Worm (Caenorhabditis elegans) whole organism, young adult: ENCODE results near the gene dmd-4.

Source experiments
- B0035.1 ChIP-seq: sonication (generic microtip); optimal IDR thresholded peaks from 2 replicates; lab custom pipeline; 2016; ENCODE audit warnings: missing genetic modification characterization, mild to moderate bottlenecking, missing compliant biosample characterization, missing genotype, missing genetic modification reagents
- D2030.7 ChIP-seq: fragments of 200-800 bp; sonication (Bioruptor generic); IDR thresholded peaks from 2 replicates; pipeline ENCODE4 v1.3.6; 2022; ENCODE audit warnings: missing genetic modification reagents, missing genetic modification characterization, missing compliant biosample characterization
- F22D6.2 ChIP-seq: sonication (generic microtip); optimal IDR thresholded peaks from 2 replicates; lab custom pipeline; 2016; ENCODE audit warnings: mild to moderate bottlenecking, missing genetic modification characterization, missing compliant biosample characterization
- F23B12.7 ChIP-seq: sonication (generic microtip); optimal IDR thresholded peaks from 2 replicates; lab custom pipeline; 2017; ENCODE audit warnings: missing genetic modification characterization, mild to moderate bottlenecking, missing compliant biosample characterization, antibody characterized with exemption, moderate library complexity; ENCODE audit not compliant: insufficient read depth
- F55B11.4 ChIP-seq: sonication (generic microtip); optimal IDR thresholded peaks from 2 replicates; lab custom pipeline; 2016; ENCODE audit warnings: missing compliant biosample characterization, missing genetic modification characterization, borderline replicate concordance; ENCODE audit not compliant: insufficient read depth
- K12H6.12 ChIP-seq: fragments of 200-800 bp; sonication (Bioruptor generic); optimal IDR thresholded peaks from 2 replicates; lab custom pipeline; 2018; ENCODE audit warnings: mild to moderate bottlenecking, missing genetic modification characterization, missing compliant biosample characterization
- T07F8.4 ChIP-seq: sonication (generic microtip); optimal IDR thresholded peaks from 2 replicates; lab custom pipeline; 2016; ENCODE audit warnings: mild to moderate bottlenecking, missing genetic modification characterization, moderate library complexity, missing compliant biosample characterization
- Y53G8AR.9 ChIP-seq: fragments of 200-800 bp; sonication (Bioruptor generic); conservative IDR thresholded peaks from 2 replicates; pipeline ENCODE4 v1.3.6; 2022; ENCODE audit warnings: missing genetic modification reagents, missing genetic modification characterization, missing compliant biosample characterization
- Y56A3A.18 ChIP-seq: fragments of 200-800 bp; sonication (Bioruptor generic); IDR thresholded peaks from 2 replicates; pipeline ENCODE4 v1.3.6; 2022; ENCODE audit warnings: missing genetic modification reagents, missing genetic modification characterization, missing compliant biosample characterization
- Y95B8A.8 ChIP-seq: fragments of 200-800 bp; sonication (Bioruptor generic); IDR thresholded peaks from 2 replicates; pipeline ENCODE4 v1.3.6; 2022; ENCODE audit warnings: missing genetic modification reagents, missing genetic modification characterization, missing compliant biosample characterization
- ama-1 ChIP-seq, 3 experiments: fragments of 150-350 bp in 1 of 3; sonication (generic microtip) in 2 of 3; optimal IDR thresholded peaks; 2 replicates each; lab custom pipeline; 2014 to 2018; ENCODE audit warnings: missing biosample characterization in 2 of 3, missing genetic modification characterization in 2 of 3, missing genetic modification reagents in 2 of 3
- atf-7 ChIP-seq: sonication (generic microtip); optimal IDR thresholded peaks from 2 replicates; lab custom pipeline; 2017; ENCODE audit warnings: mild to moderate bottlenecking, missing genetic modification characterization, missing compliant biosample characterization
- attf-3 ChIP-seq: fragments of 200-800 bp; sonication (Bioruptor generic); conservative IDR thresholded peaks from 2 replicates; pipeline ENCODE4 v1.3.6; 2022; ENCODE audit warnings: missing genetic modification reagents, missing genetic modification characterization, missing compliant biosample characterization
- attf-6 ChIP-seq: fragments of 200-800 bp; sonication (Bioruptor generic); IDR thresholded peaks from 2 replicates; pipeline ENCODE4 v1.3.6; 2022; ENCODE audit warnings: missing genetic modification reagents, missing genetic modification characterization, missing compliant biosample characterization
- bed-1 ChIP-seq: fragments of 200-800 bp; sonication (Bioruptor generic); IDR thresholded peaks from 2 replicates; pipeline ENCODE4 v1.3.6; 2022; ENCODE audit warnings: missing genetic modification reagents, missing genetic modification characterization, missing compliant biosample characterization
- bed-2 ChIP-seq: fragments of 200-800 bp; sonication (Bioruptor generic); IDR thresholded peaks from 2 replicates; pipeline ENCODE4 v1.3.6; 2022; ENCODE audit warnings: missing genetic modification reagents, missing genetic modification characterization, missing compliant biosample characterization
- ccch-3 ChIP-seq: fragments of 200-800 bp; sonication (Bioruptor generic); optimal IDR thresholded peaks from 2 replicates; lab custom pipeline; 2018; ENCODE audit warnings: mild to moderate bottlenecking, missing genetic modification characterization, missing compliant biosample characterization
- cebp-2 ChIP-seq: fragments of 200-800 bp; sonication (Bioruptor generic); IDR thresholded peaks from 2 replicates; pipeline ENCODE4 v1.3.6; 2022; ENCODE audit warnings: missing genetic modification characterization, missing compliant biosample characterization
- ceh-40 ChIP-seq: fragments of 200-800 bp; sonication (Bioruptor generic); IDR thresholded peaks from 2 replicates; pipeline ENCODE4 v1.3.6; 2022; ENCODE audit warnings: missing genetic modification characterization, missing compliant biosample characterization
- die-1 ChIP-seq: sonication (generic microtip); optimal IDR thresholded peaks from 2 replicates; lab custom pipeline; 2016; ENCODE audit warnings: missing genotype, mild to moderate bottlenecking, missing genetic modification characterization, missing compliant biosample characterization
- dox-1 ChIP-seq: fragments of 200-800 bp; sonication (Bioruptor generic); IDR thresholded peaks from 2 replicates; pipeline ENCODE4 v1.3.6; 2022; ENCODE audit warnings: missing genetic modification reagents, missing genetic modification characterization, missing compliant biosample characterization
- efl-1 ChIP-seq: fragments of 150-350 bp; optimal IDR thresholded peaks from 2 replicates; lab custom pipeline; 2014; ENCODE audit warnings: missing biosample characterization, missing genetic modification reagents, missing genetic modification characterization
- egl-44 ChIP-seq: fragments of 200-800 bp; sonication (Bioruptor generic); IDR thresholded peaks from 2 replicates; pipeline ENCODE4 v1.3.6; 2022; ENCODE audit warnings: missing genetic modification reagents, missing genetic modification characterization, missing compliant biosample characterization
- egrh-3 ChIP-seq: fragments of 200-800 bp; sonication (Bioruptor generic); IDR thresholded peaks from 2 replicates; pipeline ENCODE4 v1.3.6; 2022; ENCODE audit warnings: missing genetic modification reagents, missing genetic modification characterization, missing compliant biosample characterization
- hlh-12 ChIP-seq: sonication (generic microtip); optimal IDR thresholded peaks from 2 replicates; lab custom pipeline; 2016; ENCODE audit warnings: missing genetic modification characterization, missing compliant biosample characterization
- hlh-26 ChIP-seq: fragments of 200-800 bp; sonication (Bioruptor generic); conservative IDR thresholded peaks from 2 replicates; pipeline ENCODE4 v1.3.6; 2022; ENCODE audit warnings: missing genetic modification reagents, missing genetic modification characterization, missing compliant biosample characterization
- lag-1 ChIP-seq: fragments of 200-800 bp; sonication (Bioruptor generic); IDR thresholded peaks from 2 replicates; pipeline ENCODE4 v1.3.6; 2022; ENCODE audit warnings: missing genetic modification reagents, missing genetic modification characterization, missing compliant biosample characterization
- let-607 ChIP-seq, 2 experiments: fragments of 200-800 bp in 1 of 2; sonication (Bioruptor generic) in 1 of 2; sonication (generic microtip) in 1 of 2; optimal IDR thresholded peaks; 2 replicates each; lab custom pipeline; 2016 to 2018; ENCODE audit warnings: mild to moderate bottlenecking in 2 of 2, missing compliant biosample characterization in 2 of 2, missing genetic modification characterization in 2 of 2, moderate library complexity in 2 of 2, missing genotype in 1 of 2
- lin-35 ChIP-seq, 3 experiments: fragments of 150-350 bp in 2 of 3; sonication (generic microtip) in 1 of 3; optimal IDR thresholded peaks; 2 replicates each; lab custom pipeline; 2014 to 2018; ENCODE audit warnings: missing biosample characterization in 3 of 3, missing genetic modification characterization in 3 of 3, missing genetic modification reagents in 3 of 3
- lin-40 ChIP-seq: sonication (generic microtip); optimal IDR thresholded peaks from 2 replicates; lab custom pipeline; 2016; ENCODE audit warnings: missing genetic modification characterization, mild to moderate bottlenecking, missing compliant biosample characterization, missing genotype, missing genetic modification reagents
- lir-1 ChIP-seq: fragments of 200-800 bp; sonication (Bioruptor generic); conservative IDR thresholded peaks from 2 replicates; pipeline ENCODE4 v1.3.6; 2022; ENCODE audit warnings: missing genetic modification reagents, missing genetic modification characterization, missing compliant biosample characterization
- lsl-1 ChIP-seq: fragments of 200-800 bp; sonication (Bioruptor generic); optimal IDR thresholded peaks from 2 replicates; lab custom pipeline; 2018; ENCODE audit warnings: mild to moderate bottlenecking, missing genetic modification characterization, moderate library complexity, missing compliant biosample characterization
- madf-10 ChIP-seq: sonication (generic microtip); optimal IDR thresholded peaks from 2 replicates; lab custom pipeline; 2016; ENCODE audit warnings: mild to moderate bottlenecking, missing genetic modification characterization, missing compliant biosample characterization
- madf-3 ChIP-seq: fragments of 200-800 bp; sonication (Bioruptor generic); IDR thresholded peaks from 2 replicates; pipeline ENCODE4 v1.3.6; 2022; ENCODE audit warnings: missing genetic modification reagents, missing genetic modification characterization, missing compliant biosample characterization
- madf-6 ChIP-seq: fragments of 200-800 bp; sonication (Bioruptor generic); IDR thresholded peaks from 2 replicates; pipeline ENCODE4 v1.3.6; 2022; ENCODE audit warnings: missing genetic modification reagents, missing genetic modification characterization, missing compliant biosample characterization
- madf-8 ChIP-seq: fragments of 200-800 bp; sonication (Bioruptor generic); conservative IDR thresholded peaks from 2 replicates; pipeline ENCODE4 v1.3.6; 2022; ENCODE audit warnings: missing genetic modification reagents, missing genetic modification characterization, missing compliant biosample characterization
- nfya-2 ChIP-seq: fragments of 200-800 bp; sonication (Bioruptor generic); IDR thresholded peaks from 2 replicates; pipeline ENCODE4 v1.3.6; 2022; ENCODE audit warnings: missing genetic modification reagents, missing genetic modification characterization, missing compliant biosample characterization
- nhr-27 ChIP-seq: fragments of 200-800 bp; sonication (Bioruptor generic); optimal IDR thresholded peaks from 2 replicates; lab custom pipeline; 2018; ENCODE audit warnings: mild to moderate bottlenecking, missing genetic modification characterization, moderate library complexity, missing compliant biosample characterization
- pbrm-1 ChIP-seq: fragments of 200-800 bp; sonication (Bioruptor generic); IDR thresholded peaks from 2 replicates; pipeline ENCODE4 v1.3.6; 2022; ENCODE audit warnings: missing genetic modification reagents, missing genetic modification characterization, missing compliant biosample characterization
- sdz-38 ChIP-seq: sonication (generic microtip); optimal IDR thresholded peaks from 2 replicates; lab custom pipeline; 2016; ENCODE audit warnings: missing genotype, missing genetic modification characterization, missing compliant biosample characterization
- snpc-3.4 ChIP-seq: sonication (generic microtip); optimal IDR thresholded peaks from 2 replicates; lab custom pipeline; 2017; ENCODE audit warnings: missing genetic modification characterization, mild to moderate bottlenecking, missing compliant biosample characterization, antibody characterized with exemption, moderate library complexity, missing genotype, missing genetic modification reagents
- ztf-22 ChIP-seq: fragments of 200-800 bp; sonication (Bioruptor generic); optimal IDR thresholded peaks from 2 replicates; lab custom pipeline; 2018; ENCODE audit warnings: mild to moderate bottlenecking, missing genetic modification characterization, moderate library complexity, missing compliant biosample characterization
- ztf-26 ChIP-seq: sonication (generic microtip); optimal IDR thresholded peaks from 2 replicates; lab custom pipeline; 2017; ENCODE audit warnings: missing genetic modification characterization, missing compliant biosample characterization
- ztf-28 ChIP-seq: fragments of 200-800 bp; sonication (Bioruptor generic); IDR thresholded peaks from 2 replicates; pipeline ENCODE4 v1.3.6; 2022; ENCODE audit warnings: missing genetic modification reagents, missing genetic modification characterization, missing compliant biosample characterization
- ztf-3 ChIP-seq: fragments of 200-800 bp; sonication (Bioruptor generic); optimal IDR thresholded peaks from 2 replicates; lab custom pipeline; 2018; ENCODE audit warnings: mild to moderate bottlenecking, missing genetic modification characterization, missing compliant biosample characterization
- ztf-6 ChIP-seq: fragments of 200-800 bp; sonication (Bioruptor generic); IDR thresholded peaks from 2 replicates; pipeline ENCODE4 v1.3.6; 2022; ENCODE audit warnings: missing genetic modification reagents, missing genetic modification characterization, missing compliant biosample characterization

Gene dmd-4

DNA sequence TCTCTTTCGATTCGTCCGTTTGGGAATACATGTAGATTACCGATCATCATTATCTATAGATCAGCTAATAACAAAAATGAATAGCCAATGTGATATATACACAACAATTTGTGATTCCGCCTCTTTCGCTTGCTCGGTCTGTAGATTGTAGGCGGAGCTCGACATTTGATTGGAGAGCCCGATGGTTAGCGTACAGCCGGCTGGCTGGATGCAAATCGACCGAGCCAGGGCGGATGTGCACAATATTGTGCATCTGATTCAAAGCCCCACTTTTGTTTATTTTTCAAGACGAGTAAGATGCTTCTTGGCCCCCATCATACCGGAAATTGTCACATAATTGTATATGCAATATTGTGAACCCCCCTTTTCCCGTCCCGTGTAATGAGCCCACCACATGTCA is at the start of gene dmd-4:
Gene dmd-4 (minus strand): TSS at position 101 of the 400 bp plus-strand sequence.
- TF ChIP-seq lag-1 (GFP tag; lab: Robert Waterston, UW) (no peak), Y56A3A.18 (no peak), hlh-12 (no peak), attf-3 (GFP tag; lab: Robert Waterston, UW) (no peak), pbrm-1 (GFP tag; lab: Robert Waterston, UW) (no peak), atf-7 (tag; lab: Kevin White, UChicago) (no peak), F23B12.7 (tag; lab: Kevin White, UChicago) (no peak), lsl-1 (GFP tag; lab: Kevin White, UChicago) (no peak), ztf-3 (GFP tag; lab: Kevin White, UChicago) (no peak), sdz-38 (no peak), madf-3 (GFP tag; lab: Robert Waterston, UW) (no peak)

DNA sequence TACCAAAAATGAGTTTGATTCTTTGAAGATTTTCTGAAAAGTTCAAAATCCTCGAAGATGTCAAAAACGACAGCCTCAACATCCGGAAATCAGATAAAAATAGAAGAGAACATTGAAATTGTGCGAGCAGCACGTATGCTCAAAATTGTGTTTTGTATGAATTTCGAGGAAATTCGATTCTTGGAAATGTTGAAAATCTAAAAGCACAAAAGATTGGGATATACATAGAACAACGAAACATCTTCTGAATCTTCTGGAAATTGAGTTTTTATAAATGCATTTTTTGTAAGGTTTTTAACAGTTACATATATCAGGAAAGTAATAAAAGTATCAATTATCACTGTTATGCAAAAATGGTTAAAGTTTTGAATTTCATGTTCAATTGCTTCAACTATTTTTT is 49.0 kb upstream of the dmd-4 start:
- TF ChIP-seq bed-1 (no peak), efl-1 (no peak), ccch-3 (no peak), Y53G8AR.9 (no peak), snpc-3.4 (no peak), egl-44 (GFP tag; lab: Robert Waterston, UW) (no peak), madf-10 (tag; lab: Kevin White, UChicago) (no peak), ztf-22 (GFP tag; lab: Kevin White, UChicago) (no peak), ama-1 (optimal IDR thresholded peaks at IDR 0.05; lab: Kevin White, UChicago) (no peak), ama-1 (GFP tag; optimal IDR thresholded peaks at IDR 0.05; lab: Kevin White, UChicago) (no peak), dox-1 (GFP tag; lab: Robert Waterston, UW) (no peak), madf-8 (GFP tag; lab: Robert Waterston, UW) (no peak), Y95B8A.8 (GFP tag; lab: Robert Waterston, UW) (no peak), ztf-28 (GFP tag; lab: Robert Waterston, UW) (no peak), egrh-3 (GFP tag; lab: Robert Waterston, UW) (no peak), lin-35 (GFP tag; optimal IDR thresholded peaks at IDR 0.05; lab: Kevin White, UChicago) (no peak), B0035.1 (no peak), K12H6.12 (tag; lab: Kevin White, UChicago) (no peak), ztf-26 (tag; lab: Kevin White, UChicago) (no peak)

DNA sequence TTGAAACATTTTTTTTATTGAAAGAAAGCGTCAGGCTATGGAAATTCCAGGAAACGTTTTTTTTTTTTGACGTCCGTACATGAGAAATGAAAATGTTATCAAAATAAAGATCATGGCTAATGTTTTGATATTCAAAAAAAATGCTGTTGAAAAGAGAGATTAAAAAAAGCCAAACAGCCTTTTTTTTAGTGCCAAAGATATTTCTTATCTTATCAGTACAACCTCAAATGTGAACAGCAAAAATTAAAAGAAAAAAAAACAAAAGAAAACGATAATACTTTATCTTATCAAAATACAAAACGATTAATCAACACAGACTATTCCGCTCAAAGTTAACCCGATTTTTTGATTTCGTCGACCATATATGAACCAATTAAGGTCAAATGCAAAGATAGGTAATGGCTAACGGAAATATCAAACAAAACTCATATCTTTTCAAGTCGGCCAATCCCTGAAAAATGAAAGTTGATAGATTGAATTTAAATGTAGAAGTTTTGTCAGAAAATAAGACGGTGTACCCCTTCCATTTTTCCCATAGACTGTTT is 45.7 kb upstream of the dmd-4 start:
- TF ChIP-seq Y53G8AR.9, result no peak
- TF ChIP-seq egl-44 (GFP tag; lab: Robert Waterston, UW), result no peak
- no peak for TF ChIP-seq nfya-2 (GFP tag; lab: Robert Waterston, UW)
- no peak for TF ChIP-seq let-607 (tag; optimal IDR thresholded peaks at IDR 0.05; lab: Kevin White, UChicago)
- no peak for TF ChIP-seq bed-2
- TF ChIP-seq ceh-40, result no peak
- TF ChIP-seq ztf-6 (GFP tag; lab: Robert Waterston, UW), result no peak

DNA sequence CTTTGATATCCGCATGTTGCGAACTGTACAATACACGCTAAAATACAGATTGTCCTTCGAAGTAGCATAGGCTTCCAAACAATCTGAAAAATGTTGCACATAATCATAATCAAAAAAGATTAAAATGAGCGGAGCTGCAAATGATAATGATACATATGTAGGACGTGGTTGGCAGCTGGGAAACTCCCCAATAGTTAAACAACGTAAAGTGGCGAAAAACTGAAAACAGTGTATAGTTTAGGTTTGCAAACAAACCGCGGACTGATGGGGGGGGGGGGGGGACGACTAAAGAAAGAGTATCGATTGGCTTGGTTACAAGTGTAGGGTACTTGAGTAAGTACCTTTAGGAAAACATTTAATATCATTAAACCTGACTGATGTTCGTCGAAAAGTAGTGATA is 43.5 kb upstream of the dmd-4 start, which contains the start of gene hex-5:
Gene hex-5 (minus strand): TSS at position 101 of the 400 bp plus-strand sequence.
- no peak for TF ChIP-seq T07F8.4 (tag; lab: Kevin White, UChicago)
- TF ChIP-seq cebp-2 (GFP tag; lab: Robert Waterston, UW), result no peak
- no peak for TF ChIP-seq madf-6 (GFP tag; lab: Robert Waterston, UW)
- no peak for TF ChIP-seq F22D6.2 (tag; lab: Kevin White, UChicago)
- TF ChIP-seq hlh-26 (GFP tag; lab: Robert Waterston, UW), result no peak
- TF ChIP-seq D2030.7 (GFP tag; lab: Robert Waterston, UW), result no peak
- TF ChIP-seq die-1 (tag; lab: Kevin White, UChicago), result no peak
- no peak for TF ChIP-seq lin-40 (tag; lab: Kevin White, UChicago)
- no peak for TF ChIP-seq F55B11.4 (tag; lab: Kevin White, UChicago)
- TF ChIP-seq lir-1 (GFP tag; lab: Robert Waterston, UW), result no peak
- TF ChIP-seq attf-6 (GFP tag; lab: Robert Waterston, UW), result no peak
- no peak for TF ChIP-seq atf-7 (tag; lab: Kevin White, UChicago)
- TF ChIP-seq nhr-27 (tag; lab: Kevin White, UChicago), result no peak
